Worm (Caenorhabditis elegans) whole organism, early embryonic: Measurements from ENCODE around the gene cca-1.

Experiments used
- B0310.2 ChIP-seq: sonication (generic microtip); optimal IDR thresholded peaks from 2 replicates; lab custom pipeline; 2016; ENCODE audit warnings: mild to moderate bottlenecking, missing genetic modification characterization, missing compliant biosample characterization
- F13C5.2 ChIP-seq: sonication (generic microtip); optimal IDR thresholded peaks from 2 replicates; lab custom pipeline; 2017; ENCODE audit warnings: mild to moderate bottlenecking, missing genetic modification characterization, inconsistent platforms, missing compliant biosample characterization
- aly-1 ChIP-seq: sonication (generic microtip); optimal IDR thresholded peaks from 2 replicates; lab custom pipeline; 2016; ENCODE audit warnings: missing genetic modification characterization, missing compliant biosample characterization
- ama-1 ChIP-seq: fragments of 150-350 bp; optimal IDR thresholded peaks from 2 replicates; lab custom pipeline; 2014
- ceh-13 ChIP-seq: fragments of 200-800 bp; sonication (Bioruptor generic); optimal IDR thresholded peaks from 2 replicates; lab custom pipeline; 2018; ENCODE audit warnings: mild to moderate bottlenecking, missing genetic modification characterization, missing compliant biosample characterization
- ceh-36 ChIP-seq: sonication (generic microtip); optimal IDR thresholded peaks from 2 replicates; lab custom pipeline; 2016; ENCODE audit warnings: missing genetic modification characterization, inconsistent platforms, missing compliant biosample characterization
- ets-7 ChIP-seq: sonication (generic microtip); optimal IDR thresholded peaks from 2 replicates; lab custom pipeline; 2016; ENCODE audit warnings: missing genotype, missing genetic modification characterization, missing compliant biosample characterization
- flt-1 ChIP-seq: fragments of 200-800 bp; sonication (Bioruptor generic); IDR thresholded peaks from 2 replicates; pipeline ENCODE4 v1.3.6; 2022; ENCODE audit warnings: missing genetic modification characterization, missing compliant biosample characterization
- hmbx-1 ChIP-seq: sonication (generic microtip); optimal IDR thresholded peaks from 2 replicates; lab custom pipeline; 2016; ENCODE audit warnings: mild to moderate bottlenecking, missing genetic modification characterization, missing compliant biosample characterization
- hmg-4 ChIP-seq: fragments of 200-800 bp; sonication (Bioruptor generic); optimal IDR thresholded peaks from 2 replicates; lab custom pipeline; 2018; ENCODE audit warnings: mild to moderate bottlenecking, missing genetic modification characterization, missing compliant biosample characterization
- hnd-1 ChIP-seq: sonication (generic microtip); optimal IDR thresholded peaks from 2 replicates; lab custom pipeline; 2016; ENCODE audit warnings: missing genetic modification characterization, missing compliant biosample characterization
- pes-1 ChIP-seq: fragments of 200-800 bp; sonication (Bioruptor generic); IDR thresholded peaks from 2 replicates; pipeline ENCODE4 v1.3.6; 2022; ENCODE audit warnings: missing genetic modification reagents, missing genetic modification characterization, missing compliant biosample characterization
- scrt-1 ChIP-seq: fragments of 200-800 bp; sonication (Bioruptor generic); IDR thresholded peaks from 2 replicates; pipeline ENCODE4 v1.3.6; 2022; ENCODE audit warnings: missing genetic modification characterization, missing compliant biosample characterization
- sea-1 ChIP-seq: fragments of 200-800 bp; sonication (Bioruptor generic); conservative IDR thresholded peaks from 2 replicates; pipeline ENCODE4 v1.3.6; 2022; ENCODE audit warnings: missing genetic modification characterization, missing compliant biosample characterization
- tbx-11 ChIP-seq: fragments of 200-800 bp; sonication (Bioruptor generic); IDR thresholded peaks from 2 replicates; pipeline ENCODE4 v1.3.6; 2022; ENCODE audit warnings: missing genetic modification characterization, missing compliant biosample characterization
- tbx-37 ChIP-seq: fragments of 200-800 bp; sonication (Bioruptor generic); conservative IDR thresholded peaks from 2 replicates; pipeline ENCODE4 v1.3.6; 2022; ENCODE audit warnings: missing genetic modification reagents, missing genetic modification characterization, missing compliant biosample characterization
- tra-4 ChIP-seq: sonication (generic microtip); optimal IDR thresholded peaks from 2 replicates; lab custom pipeline; 2017; ENCODE audit warnings: missing genetic modification characterization, missing compliant biosample characterization

cca-1 gene

DNA sequence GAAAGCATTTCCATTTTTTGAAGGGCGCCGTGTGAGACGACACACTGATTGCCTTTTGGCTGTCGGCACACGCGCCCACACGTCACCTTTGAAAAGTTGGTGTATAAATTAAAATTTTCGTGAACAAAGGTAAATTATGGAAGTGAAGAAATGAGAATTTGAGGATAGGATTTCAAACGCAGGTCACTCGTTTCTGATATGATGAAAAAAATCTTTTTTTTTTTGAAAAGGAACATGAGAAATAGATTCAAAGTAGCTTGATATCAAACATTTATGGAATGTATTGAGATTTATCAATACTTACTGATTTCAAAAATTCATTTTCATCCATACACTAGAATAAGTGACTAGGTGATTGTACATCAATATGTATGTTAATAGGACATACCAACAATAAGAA, 58.2 kb downstream of the cca-1 start:
- TF ChIP-seq tbx-11 (GFP tag; lab: Robert Waterston, UW), result no peak

DNA sequence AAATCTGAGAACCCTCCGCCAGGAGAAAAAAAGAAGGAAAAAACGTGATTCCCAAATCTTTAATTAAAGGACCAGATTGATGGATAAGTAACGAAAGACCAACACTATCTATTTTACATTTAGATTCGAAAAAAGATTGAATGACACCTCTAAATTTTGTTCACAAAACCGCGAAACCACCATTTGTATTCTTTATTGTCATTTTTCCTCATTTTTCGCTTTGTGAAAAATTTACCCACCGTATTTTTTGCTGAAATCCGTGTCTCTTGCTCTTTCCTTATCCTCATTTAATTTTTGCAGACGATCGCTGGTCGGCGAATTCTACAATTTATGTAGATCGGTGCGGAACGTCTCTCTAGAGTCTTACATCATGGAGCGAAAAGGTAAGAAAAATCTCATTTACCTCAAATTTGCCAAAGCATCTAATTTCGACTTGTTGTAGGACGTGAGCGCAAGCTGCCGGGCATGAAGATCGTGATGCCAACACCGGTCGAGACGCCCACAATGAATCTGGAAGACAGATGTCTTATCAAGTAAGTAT, 59.2 kb downstream of the cca-1 start, which contains the start of the genes sek-1 and R03G5.6:
TSS of gene sek-1 (plus strand) at position 301 of the 541 bp plus-strand sequence.
TSS of gene R03G5.6 (minus strand) at position 491 of the 541 bp plus-strand sequence.
- TF ChIP-seq ama-1 (lab: Kevin White, UChicago), result no peak
- no peak for TF ChIP-seq F13C5.2 (tag; lab: Kevin White, UChicago)
- TF ChIP-seq sea-1 (GFP tag; lab: Robert Waterston, UW), result no peak
- no peak for TF ChIP-seq ets-7
- TF ChIP-seq scrt-1 (GFP tag; lab: Robert Waterston, UW), result no peak
- TF ChIP-seq hmg-4 (GFP tag; lab: Kevin White, UChicago), result no peak
- TF ChIP-seq tbx-11 (GFP tag; lab: Robert Waterston, UW), result no peak
- TF ChIP-seq ceh-13, result no peak
- no peak for TF ChIP-seq hmbx-1 (tag; lab: Kevin White, UChicago)
- TF ChIP-seq tbx-37 (GFP tag; lab: Robert Waterston, UW), result no peak
- TF ChIP-seq pes-1 (GFP tag; lab: Robert Waterston, UW), result no peak
- TF ChIP-seq tra-4 (tag; lab: Kevin White, UChicago), result no peak

DNA sequence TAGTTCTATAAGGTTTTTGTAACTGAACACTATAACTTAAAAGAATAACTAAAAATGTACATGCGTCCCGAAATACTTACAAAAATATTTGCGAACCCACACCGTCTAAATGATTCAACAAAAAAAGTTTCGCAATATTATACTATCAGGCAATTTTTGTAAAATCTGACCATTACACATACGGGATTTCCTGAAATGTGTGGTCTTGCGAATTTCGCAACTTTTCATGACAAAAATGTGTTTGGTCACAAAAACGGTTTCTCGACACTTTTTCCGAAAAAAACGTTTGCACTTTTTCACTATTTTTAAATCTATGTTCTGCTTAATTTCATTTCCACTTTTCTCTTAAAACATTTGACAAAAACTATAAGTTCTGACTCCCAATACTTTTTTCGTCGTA, 60.5 kb downstream of the cca-1 start:
- TF ChIP-seq ama-1 (lab: Kevin White, UChicago) (no peak), tbx-37 (GFP tag; lab: Robert Waterston, UW) (no peak), aly-1 (tag; lab: Kevin White, UChicago) (no peak), scrt-1 (GFP tag; lab: Robert Waterston, UW) (no peak), pes-1 (GFP tag; lab: Robert Waterston, UW) (no peak), hmbx-1 (tag; lab: Kevin White, UChicago) (no peak), ceh-36 (tag; lab: Kevin White, UChicago) (no peak), tra-4 (tag; lab: Kevin White, UChicago) (no peak), ceh-13 (no peak), tbx-11 (GFP tag; lab: Robert Waterston, UW) (no peak), ets-7 (no peak), hnd-1 (tag; lab: Kevin White, UChicago) (no peak), flt-1 (GFP tag; lab: Robert Waterston, UW) (no peak), hmg-4 (GFP tag; lab: Kevin White, UChicago) (no peak), F13C5.2 (tag; lab: Kevin White, UChicago) (no peak), B0310.2 (no peak), sea-1 (GFP tag; lab: Robert Waterston, UW) (no peak)

DNA sequence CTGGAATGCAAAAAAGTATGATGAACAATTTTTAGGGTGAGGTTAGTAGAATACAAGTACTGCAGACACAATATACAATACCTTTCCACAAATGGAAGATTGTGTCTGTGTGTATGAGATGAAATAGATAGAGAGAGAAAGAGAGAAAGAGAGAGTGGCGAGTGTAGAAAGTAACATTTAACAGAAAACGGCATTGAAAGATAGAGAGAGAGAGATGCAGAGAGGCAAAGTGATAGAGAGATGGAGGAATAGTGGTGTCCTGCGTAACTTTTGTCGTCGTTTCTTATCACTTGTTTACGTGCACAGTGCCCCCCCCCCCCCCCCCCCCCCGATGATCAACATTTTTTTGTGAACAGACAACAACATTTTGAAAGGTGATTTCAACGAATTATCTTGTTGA, 61.0 kb downstream of the cca-1 start:
- no peak for TF ChIP-seq F13C5.2 (tag; lab: Kevin White, UChicago)

DNA sequence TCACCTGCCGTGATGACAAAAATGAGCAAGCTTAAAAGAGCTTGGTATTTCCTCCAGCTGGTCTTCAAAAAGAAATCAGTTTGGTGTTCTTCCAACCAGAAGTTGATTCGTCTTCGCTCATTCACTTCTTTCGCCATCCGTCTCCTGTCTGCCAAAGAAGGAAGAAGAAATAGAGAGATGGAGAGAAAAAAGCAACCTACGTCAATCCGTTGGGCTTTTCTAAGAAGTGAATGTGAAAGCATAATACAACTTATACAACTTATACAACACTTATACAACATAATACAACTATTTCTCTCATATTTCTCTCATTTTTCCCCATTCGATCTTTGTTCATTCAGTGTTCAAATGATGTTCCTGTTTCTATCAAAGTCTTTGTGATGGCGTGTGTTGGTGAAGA, 64.8 kb downstream of the cca-1 start:
- TF ChIP-seq hnd-1 (tag; lab: Kevin White, UChicago) (no peak), ets-7 (no peak), ceh-36 (tag; lab: Kevin White, UChicago) (no peak), sea-1 (GFP tag; lab: Robert Waterston, UW) (no peak), hmg-4 (GFP tag; lab: Kevin White, UChicago) (no peak), hmbx-1 (tag; lab: Kevin White, UChicago) (no peak), aly-1 (tag; lab: Kevin White, UChicago) (no peak), F13C5.2 (tag; lab: Kevin White, UChicago) (no peak), flt-1 (GFP tag; lab: Robert Waterston, UW) (no peak), tbx-37 (GFP tag; lab: Robert Waterston, UW) (no peak), pes-1 (GFP tag; lab: Robert Waterston, UW) (no peak), scrt-1 (GFP tag; lab: Robert Waterston, UW) (no peak), ama-1 (lab: Kevin White, UChicago) (no peak), tbx-11 (GFP tag; lab: Robert Waterston, UW) (no peak), ceh-13 (no peak)

DNA sequence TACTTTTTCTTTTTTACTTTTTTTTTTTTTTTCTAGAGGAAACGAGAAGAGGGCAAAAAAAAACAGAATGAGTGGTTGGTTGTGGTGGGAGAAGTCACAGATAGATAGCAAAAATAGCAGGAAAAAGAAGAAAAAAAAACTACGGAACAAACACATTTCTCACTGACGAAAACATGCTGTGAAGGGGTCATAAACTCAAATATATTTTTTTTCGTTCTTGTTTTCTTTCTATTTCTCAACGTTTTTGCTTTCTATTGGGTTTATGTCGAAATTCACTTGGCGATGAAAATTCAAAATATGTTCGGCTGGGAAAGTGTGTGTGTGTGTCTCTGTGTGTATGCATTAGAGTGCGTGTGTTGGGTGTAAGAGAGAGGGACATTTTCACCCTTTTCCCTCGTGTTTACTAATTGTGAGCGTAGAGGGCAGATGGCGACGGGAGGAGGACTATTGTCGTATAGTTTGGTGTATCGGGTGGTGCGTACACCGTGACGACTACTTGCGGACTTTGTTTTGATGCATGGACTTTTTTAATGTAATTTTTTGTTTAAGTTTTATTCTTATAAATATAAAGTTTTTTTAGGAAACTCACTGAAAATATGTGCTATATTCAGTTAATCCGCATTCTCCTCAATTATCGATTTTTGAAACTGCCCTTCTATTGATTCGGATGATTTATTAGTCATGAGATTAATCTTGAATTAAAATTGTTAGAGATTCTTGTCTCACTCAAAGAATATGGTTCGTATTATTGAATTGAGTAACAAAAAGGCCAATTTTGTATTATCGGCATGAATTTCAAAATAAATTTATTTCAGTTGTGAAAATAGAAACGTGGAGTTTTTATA, 66.2 kb downstream of the cca-1 start:
- TF ChIP-seq flt-1 (GFP tag; lab: Robert Waterston, UW), result no peak
- no peak for TF ChIP-seq hmbx-1 (tag; lab: Kevin White, UChicago)
- no peak for TF ChIP-seq tbx-11 (GFP tag; lab: Robert Waterston, UW)
- TF ChIP-seq F13C5.2 (tag; lab: Kevin White, UChicago), result peak; percentile 70
- no peak for TF ChIP-seq ama-1 (lab: Kevin White, UChicago)
- TF ChIP-seq ceh-36 (tag; lab: Kevin White, UChicago), result no peak
- TF ChIP-seq sea-1 (GFP tag; lab: Robert Waterston, UW), result 0 out of 2 replicates have a peak, but pooled peaks have one; percentile 28

DNA sequence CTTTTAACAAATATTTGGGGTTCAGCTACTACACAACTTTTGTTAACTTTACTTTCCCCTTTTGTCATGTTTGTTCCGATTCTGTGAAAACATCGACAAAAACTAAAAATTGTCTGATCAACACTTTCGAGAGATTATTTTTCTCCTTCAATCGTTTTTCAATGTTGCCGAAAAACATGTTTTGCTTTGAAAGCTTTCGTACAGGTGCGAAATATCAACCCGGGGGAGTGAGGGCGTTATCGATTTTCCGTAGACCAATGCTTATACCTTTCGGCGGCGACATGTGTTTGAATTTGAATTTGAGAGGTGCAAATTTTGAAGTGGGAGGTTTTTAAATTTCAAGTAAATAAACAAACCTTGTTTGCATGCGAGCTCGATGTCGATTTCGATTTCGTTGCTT, 67.4 kb downstream of the cca-1 start:
- TF ChIP-seq ceh-36 (tag; lab: Kevin White, UChicago), result no peak
- no peak for TF ChIP-seq hmbx-1 (tag; lab: Kevin White, UChicago)
- TF ChIP-seq ets-7, result no peak
- no peak for TF ChIP-seq ceh-13
- TF ChIP-seq tbx-11 (GFP tag; lab: Robert Waterston, UW), result no peak
- no peak for TF ChIP-seq pes-1 (GFP tag; lab: Robert Waterston, UW)
- TF ChIP-seq aly-1 (tag; lab: Kevin White, UChicago), result no peak
